Worm (Caenorhabditis elegans) whole organism, midembryonic: ENCODE results near the gene ncs-1.

Experiments
- cog-1 ChIP-seq: sonication (generic microtip); optimal IDR thresholded peaks from 2 replicates; lab custom pipeline; 2016; ENCODE audit warnings: missing genetic modification characterization, missing compliant biosample characterization
- flt-1 ChIP-seq: fragments of 200-800 bp; sonication (Bioruptor generic); IDR thresholded peaks from 2 replicates; pipeline ENCODE4 v1.3.6; 2022; ENCODE audit warnings: missing genetic modification characterization, missing compliant biosample characterization
- ref-1 ChIP-seq: fragments of 200-800 bp; sonication (Bioruptor generic); conservative IDR thresholded peaks from 2 replicates; pipeline ENCODE4 v1.3.6; 2022; ENCODE audit warnings: missing genetic modification reagents, missing genetic modification characterization, missing compliant biosample characterization
- ztf-23 ChIP-seq: fragments of 200-800 bp; sonication (Bioruptor generic); IDR thresholded peaks from 2 replicates; pipeline ENCODE4 v1.3.6; 2022; ENCODE audit warnings: missing genetic modification reagents, missing genetic modification characterization, missing compliant biosample characterization

ce11 chrX:950482-950881 lies 12.6 kb downstream of the ncs-1 start, which contains the start of gene arr-1:
- TF ChIP-seq flt-1 (GFP tag; lab: Robert Waterston, UW) (no peak), cog-1 (tag; lab: Kevin White, UChicago) (no peak), ztf-23 (GFP tag; lab: Robert Waterston, UW) (no peak), ref-1 (no peak)
